Fruit fly (Drosophila melanogaster) whole organism, embryonic: ENCODE data around the gene CG1640.
A peak's percentile ranks its signal among the peaks of the same experiment; 100 is the strongest.

Experiments used
- Abd-B ChIP-seq: fragments of 200-800 bp; sonication (Bioruptor generic); optimal IDR thresholded peaks from 2 replicates; lab custom pipeline; 2018; ENCODE audit warnings: missing biosample characterization, mild to moderate bottlenecking, missing genetic modification characterization, moderate library complexity
- Antp ChIP-seq: fragments of 200-800 bp; sonication (Bioruptor generic); optimal IDR thresholded peaks from 3 replicates; lab custom pipeline; 2016; ENCODE audit warnings: missing biosample characterization, missing genetic modification characterization
- Atf3 ChIP-seq: fragments of 200-800 bp; sonication (Bioruptor generic); optimal IDR thresholded peaks from 3 replicates; lab custom pipeline; 2016; ENCODE audit warnings: missing biosample characterization, missing genetic modification characterization
- Atf6 ChIP-seq: fragments of 200-800 bp; sonication (Bioruptor generic); IDR thresholded peaks from 2 replicates; pipeline ENCODE4 v1.3.6; 2022; ENCODE audit warnings: missing biosample characterization, missing genetic modification characterization
- CG13424 ChIP-seq: fragments of 200-800 bp; sonication (Bioruptor generic); optimal IDR thresholded peaks from 2 replicates; lab custom pipeline; 2019; ENCODE audit warnings: missing biosample characterization, mild to moderate bottlenecking, missing genetic modification characterization, moderate library complexity
- CG13624 ChIP-seq: fragments of 200-800 bp; sonication (Bioruptor generic); optimal IDR thresholded peaks from 2 replicates; lab custom pipeline; 2016; ENCODE audit warnings: missing biosample characterization, missing genetic modification characterization
- CG14965 ChIP-seq: fragments of 200-800 bp; sonication (Bioruptor generic); optimal IDR thresholded peaks from 2 replicates; lab custom pipeline; 2016; ENCODE audit warnings: missing biosample characterization, missing genetic modification characterization, borderline replicate concordance
- CG17385 ChIP-seq: fragments of 200-800 bp; sonication (Bioruptor generic); optimal IDR thresholded peaks from 3 replicates; lab custom pipeline; 2018; ENCODE audit warnings: missing biosample characterization, mild to moderate bottlenecking, missing genetic modification characterization
- CG1792 ChIP-seq: fragments of 200-800 bp; sonication (Bioruptor generic); optimal IDR thresholded peaks from 2 replicates; lab custom pipeline; 2016; ENCODE audit warnings: missing biosample characterization, missing genetic modification characterization
- CG2129 ChIP-seq: fragments of 200-800 bp; sonication (Bioruptor generic); IDR thresholded peaks from 2 replicates; pipeline ENCODE4 v1.3.6; 2022; ENCODE audit warnings: missing biosample characterization, missing genetic modification characterization; ENCODE audit not compliant: partially characterized antibody
- CG2199 ChIP-seq: fragments of 200-800 bp; sonication (Bioruptor generic); IDR thresholded peaks from 3 replicates; pipeline ENCODE4 v1.3.6; 2022; ENCODE audit warnings: missing biosample characterization, missing genetic modification characterization
- CG4854 ChIP-seq: fragments of 200-800 bp; sonication (Bioruptor generic); optimal IDR thresholded peaks from 2 replicates; lab custom pipeline; 2016; ENCODE audit warnings: missing biosample characterization, missing genetic modification characterization, inconsistent platforms
- CG5180 ChIP-seq: fragments of 200-800 bp; sonication (Bioruptor generic); optimal IDR thresholded peaks from 3 replicates; lab custom pipeline; 2017; ENCODE audit warnings: missing biosample characterization, missing genetic modification characterization, mild to moderate bottlenecking, moderate library complexity, missing genetic modification reagents
- CG6791 ChIP-seq: fragments of 200-800 bp; sonication (Bioruptor generic); IDR thresholded peaks from 3 replicates; pipeline ENCODE4 v1.3.6; 2022; ENCODE audit warnings: missing biosample characterization, missing genetic modification characterization; ENCODE audit not compliant: partially characterized antibody
- CG7786 ChIP-seq: fragments of 200-800 bp; sonication (Bioruptor generic); optimal IDR thresholded peaks from 2 replicates; lab custom pipeline; 2016; ENCODE audit warnings: missing biosample characterization, missing genetic modification characterization
- CG8359 ChIP-seq: fragments of 200-800 bp; sonication (Bioruptor generic); optimal IDR thresholded peaks from 2 replicates; lab custom pipeline; 2017; ENCODE audit warnings: missing biosample characterization, mild to moderate bottlenecking, missing genetic modification characterization, borderline replicate concordance
- CG8944 ChIP-seq: fragments of 200-800 bp; sonication (Bioruptor generic); optimal IDR thresholded peaks from 3 replicates; lab custom pipeline; 2016; ENCODE audit warnings: missing biosample characterization, missing genetic modification characterization
- Dad ChIP-seq: fragments of 200-800 bp; sonication (Bioruptor generic); optimal IDR thresholded peaks from 3 replicates; lab custom pipeline; 2016; ENCODE audit warnings: missing biosample characterization, missing genetic modification characterization
- Doc3 ChIP-seq: fragments of 200-800 bp; sonication (Bioruptor generic); IDR thresholded peaks from 3 replicates; pipeline ENCODE4 v1.3.6; 2022; ENCODE audit warnings: missing biosample characterization, missing genetic modification characterization; ENCODE audit not compliant: partially characterized antibody
- Ets65A ChIP-seq: fragments of 200-800 bp; sonication (Bioruptor generic); peaks from one replicate; lab custom pipeline; 2016; ENCODE audit warnings: missing biosample characterization, missing genetic modification characterization
- Fer2 ChIP-seq: fragments of 200-800 bp; sonication (Bioruptor generic); optimal IDR thresholded peaks from 2 replicates; lab custom pipeline; 2018; ENCODE audit warnings: missing biosample characterization, mild to moderate bottlenecking, missing genetic modification characterization, moderate library complexity
- HLHmδ ChIP-seq: fragments of 200-800 bp; sonication (Bioruptor generic); optimal IDR thresholded peaks from 2 replicates; lab custom pipeline; 2018; ENCODE audit warnings: missing biosample characterization, mild to moderate bottlenecking, missing genetic modification characterization, moderate library complexity
- Hand ChIP-seq: fragments of 200-800 bp; sonication (Bioruptor generic); optimal IDR thresholded peaks from 2 replicates; lab custom pipeline; 2017; ENCODE audit warnings: mild to moderate bottlenecking, missing biosample characterization, missing genetic modification reagents, missing genetic modification characterization
- HmgD ChIP-seq: fragments of 200-800 bp; sonication (Bioruptor generic); optimal IDR thresholded peaks from 3 replicates; lab custom pipeline; 2016; ENCODE audit warnings: missing biosample characterization, missing genetic modification characterization
- Hmr ChIP-seq: fragments of 200-800 bp; sonication (Bioruptor generic); optimal IDR thresholded peaks from 3 replicates; lab custom pipeline; 2017; ENCODE audit warnings: mild to moderate bottlenecking, missing biosample characterization, missing genetic modification reagents, missing genetic modification characterization
- MESR4 ChIP-seq: fragments of 200-800 bp; sonication (Bioruptor generic); optimal IDR thresholded peaks from 2 replicates; lab custom pipeline; 2018; ENCODE audit warnings: missing biosample characterization, mild to moderate bottlenecking, missing genetic modification characterization, moderate library complexity
- Sin3A ChIP-seq: fragments of >200 bp; optimal IDR thresholded peaks from 2 replicates; lab custom pipeline; 2018
- Trl ChIP-seq, 3 experiments: fragments of >200 bp in 2 of 3; fragments of 200-800 bp in 1 of 3; sonication (Bioruptor generic) in 1 of 3; optimal IDR thresholded peaks; 2 replicates in 1 of 3; 3 replicates in 2 of 3; lab custom pipeline; 2016 to 2017; ENCODE audit warnings: missing biosample characterization in 1 of 3, missing genetic modification characterization in 1 of 3
- abd-A ChIP-seq: fragments of 200-800 bp; sonication (Bioruptor generic); optimal IDR thresholded peaks from 3 replicates; lab custom pipeline; 2019; ENCODE audit warnings: missing biosample characterization, mild to moderate bottlenecking, missing genetic modification characterization, moderate library complexity
- amos ChIP-seq: fragments of 200-800 bp; sonication (Bioruptor generic); IDR thresholded peaks from 2 replicates; pipeline ENCODE4 v1.3.6; 2022; ENCODE audit warnings: missing biosample characterization, missing genetic modification characterization; ENCODE audit not compliant: partially characterized antibody
- ase ChIP-seq: fragments of 200-800 bp; sonication (Bioruptor generic); IDR thresholded peaks from 3 replicates; pipeline ENCODE4 v1.3.6; 2022; ENCODE audit warnings: missing biosample characterization, missing genetic modification characterization
- bsh ChIP-seq, 2 experiments: fragments of 200-800 bp; sonication (Bioruptor generic); optimal IDR thresholded peaks; 2 replicates each; lab custom pipeline; 2017 to 2018; ENCODE audit warnings: mild to moderate bottlenecking in 2 of 2, missing biosample characterization in 2 of 2, missing genetic modification characterization in 2 of 2, moderate library complexity in 1 of 2
- chif ChIP-seq, 2 experiments: fragments of 200-800 bp; sonication (Bioruptor generic); optimal IDR thresholded peaks; 3 replicates each; lab custom pipeline; 2016; ENCODE audit warnings: missing biosample characterization in 2 of 2, missing genetic modification characterization in 2 of 2
- chinmo ChIP-seq: fragments of 200-800 bp; sonication (Bioruptor generic); IDR thresholded peaks from 4 replicates; pipeline ENCODE4 v1.3.6; 2022; ENCODE audit warnings: missing biosample characterization, missing genetic modification characterization; ENCODE audit not compliant: partially characterized antibody
- chm ChIP-seq: fragments of 200-800 bp; sonication (Bioruptor generic); IDR thresholded peaks from 2 replicates; pipeline ENCODE4 v1.3.6; 2022; ENCODE audit warnings: missing biosample characterization, missing genetic modification characterization
- crc ChIP-seq: fragments of 200-800 bp; sonication (Bioruptor generic); optimal IDR thresholded peaks from 2 replicates; lab custom pipeline; 2016; ENCODE audit warnings: missing biosample characterization, missing genetic modification characterization
- dimm ChIP-seq: fragments of 200-800 bp; sonication (Bioruptor generic); IDR thresholded peaks from 2 replicates; pipeline ENCODE4 v1.3.6; 2022; ENCODE audit warnings: missing biosample characterization, missing genetic modification characterization
- ems ChIP-seq: fragments of 200-800 bp; sonication (Bioruptor generic); optimal IDR thresholded peaks from 3 replicates; lab custom pipeline; 2016; ENCODE audit warnings: missing biosample characterization, missing genetic modification characterization
- grau ChIP-seq: fragments of 200-800 bp; optimal IDR thresholded peaks from 3 replicates; lab custom pipeline; 2019; ENCODE audit warnings: missing biosample characterization, mild to moderate bottlenecking, missing genetic modification characterization, moderate library complexity
- jigr1 ChIP-seq: fragments of 200-800 bp; sonication (Bioruptor generic); IDR thresholded peaks from 3 replicates; pipeline ENCODE4 v1.3.6; 2022; ENCODE audit warnings: missing biosample characterization, missing genetic modification characterization
- jumu ChIP-seq: fragments of 200-800 bp; sonication (Bioruptor generic); optimal IDR thresholded peaks from 3 replicates; lab custom pipeline; 2016; ENCODE audit warnings: missing biosample characterization, missing genetic modification characterization
- kah ChIP-seq: fragments of 200-800 bp; sonication (Bioruptor generic); optimal IDR thresholded peaks from 2 replicates; lab custom pipeline; 2018; ENCODE audit warnings: missing biosample characterization, mild to moderate bottlenecking, missing genetic modification characterization
- maf-S ChIP-seq: fragments of 200-800 bp; sonication (Bioruptor generic); optimal IDR thresholded peaks from 2 replicates; lab custom pipeline; 2016; ENCODE audit warnings: missing biosample characterization, missing genetic modification characterization
- nerfin-1 ChIP-seq: fragments of 200-800 bp; sonication (Bioruptor generic); optimal IDR thresholded peaks from 3 replicates; lab custom pipeline; 2019; ENCODE audit warnings: missing biosample characterization, mild to moderate bottlenecking, missing genetic modification characterization, moderate library complexity
- nom ChIP-seq: fragments of 200-800 bp; sonication (Bioruptor generic); optimal IDR thresholded peaks from 2 replicates; lab custom pipeline; 2017; ENCODE audit warnings: missing biosample characterization, missing genetic modification characterization, mild to moderate bottlenecking, moderate library complexity, missing genetic modification reagents
- shn ChIP-seq: fragments of 200-800 bp; sonication (Bioruptor generic); optimal IDR thresholded peaks from 3 replicates; lab custom pipeline; 2016; ENCODE audit warnings: missing biosample characterization, missing genetic modification characterization
- toy ChIP-seq: fragments of 200-800 bp; sonication (Bioruptor generic); IDR thresholded peaks from 2 replicates; pipeline ENCODE4 v1.3.6; 2022; ENCODE audit warnings: missing biosample characterization, missing genetic modification characterization
- trh ChIP-seq: fragments of 200-800 bp; sonication (Bioruptor generic); optimal IDR thresholded peaks from 2 replicates; lab custom pipeline; 2016; ENCODE audit warnings: missing biosample characterization, missing genetic modification characterization

Gene CG1640

dm6 chrX:13370826-13371703 is 659 bp downstream of the CG1640 start (continued):
- TF ChIP-seq abd-A, result no peak
- TF ChIP-seq ems (GFP tag; lab: Kevin White, UChicago), result no peak
- no peak for TF ChIP-seq ase
- TF ChIP-seq CG13424, result no peak
- no peak for TF ChIP-seq jumu
- no peak for TF ChIP-seq CG2129
- TF ChIP-seq Atf3 (GFP tag; lab: Kevin White, UChicago), result no peak
- no peak for TF ChIP-seq CG17385 (GFP tag; lab: Kevin White, UChicago)
- no peak for TF ChIP-seq chif (GFP tag; optimal IDR thresholded peaks at IDR 0.05; lab: Kevin White, UChicago)
- TF ChIP-seq chinmo (GFP tag; lab: Robert Waterston, UW), result 0 out of 4 replicates have a peak, but pooled peaks have one; percentile 50
- TF ChIP-seq bsh (GFP tag; optimal IDR thresholded peaks at IDR 0.05; lab: Kevin White, UChicago), result no peak
- no peak for TF ChIP-seq shn (GFP tag; lab: Kevin White, UChicago)
- peak; percentile 9 for TF ChIP-seq Hmr (GFP tag; lab: Kevin White, UChicago)
- no peak for TF ChIP-seq CG1792 (GFP tag; lab: Kevin White, UChicago)
- TF ChIP-seq Fer2 (tag; lab: Kevin White, UChicago), result no peak
- TF ChIP-seq MESR4, result no peak
- peak; percentile 37 for TF ChIP-seq Abd-B (GFP tag; lab: Kevin White, UChicago)
- TF ChIP-seq Atf6 (GFP tag; lab: Robert Waterston, UW), result 0 out of 2 replicates have a peak, but pooled peaks have one; percentile 48
- no peak for TF ChIP-seq dimm (GFP tag; lab: Robert Waterston, UW)
- TF ChIP-seq CG5180 (GFP tag; lab: Kevin White, UChicago), result no peak
- TF ChIP-seq Ets65A, result no peak
- no peak for TF ChIP-seq Trl (optimal IDR thresholded peaks at IDR 0.05; lab: Kevin White, UChicago)
- no peak for TF ChIP-seq Trl (GFP tag; optimal IDR thresholded peaks at IDR 0.05; lab: Kevin White, UChicago)
- no peak for TF ChIP-seq jigr1
- no peak for TF ChIP-seq HmgD (GFP tag; lab: Kevin White, UChicago)
- TF ChIP-seq Dad (GFP tag; lab: Kevin White, UChicago), result peak; percentile 23
- TF ChIP-seq CG13624 (GFP tag; lab: Kevin White, UChicago), result peak; percentile 40
- no peak for TF ChIP-seq Hand (GFP tag; lab: Kevin White, UChicago)
- no peak for TF ChIP-seq maf-S
- peak; percentile 8 for TF ChIP-seq Antp (GFP tag; lab: Kevin White, UChicago)
- peak; percentile 54; the same call in 2 of the 3 replicates for TF ChIP-seq Doc3 (GFP tag; lab: Robert Waterston, UW)
- TF ChIP-seq kah (GFP tag; lab: Kevin White, UChicago), result no peak
- TF ChIP-seq CG2199 (GFP tag; lab: Robert Waterston, UW), result no peak
- TF ChIP-seq CG4854 (GFP tag; lab: Kevin White, UChicago), result no peak
- TF ChIP-seq CG14965 (GFP tag; lab: Kevin White, UChicago), result no peak
- no peak for TF ChIP-seq trh (GFP tag; lab: Kevin White, UChicago)
- TF ChIP-seq chm (GFP tag; lab: Robert Waterston, UW), result no peak
- no peak for TF ChIP-seq HLHmδ
- no peak for TF ChIP-seq nom (GFP tag; lab: Kevin White, UChicago)
- peak; percentile 13 for TF ChIP-seq grau (tag; lab: Kevin White, UChicago)
- no peak for TF ChIP-seq CG7786
- no peak for TF ChIP-seq Sin3A (lab: Kevin White, UChicago)
- TF ChIP-seq amos, result peak; percentile 66; the same call in 1 of the 2 replicates
- no peak for TF ChIP-seq CG8944 (GFP tag; lab: Kevin White, UChicago)
- no peak for TF ChIP-seq CG8359
- TF ChIP-seq crc (GFP tag; lab: Kevin White, UChicago), result no peak
- TF ChIP-seq CG6791 (GFP tag; lab: Robert Waterston, UW), result peak; percentile 70
- no peak for TF ChIP-seq toy (GFP tag; lab: Robert Waterston, UW)
- TF ChIP-seq nerfin-1, result no peak
